Worm (Caenorhabditis elegans): ENCODE data around the gene gly-8.
A peak's percentile ranks its signal among the peaks of the same experiment; 100 is the strongest.

The gly-8 gene

ce11 chrIII:11589311-11589710, 35.7 kb upstream of the gly-8 start:
- TF ChIP-seq ceh-34 (tag; optimal IDR thresholded peaks at IDR 0.05), result no peak
- TF ChIP-seq nfya-1 (tag; optimal IDR thresholded peaks at IDR 0.05), result peak; percentile 63

ce11 chrIII:11590255-11590654, 34.8 kb upstream of the gly-8 start:
- TF ChIP-seq tbx-7 (tag; optimal IDR thresholded peaks at IDR 0.05), result no peak
- TF ChIP-seq che-1 (tag; optimal IDR thresholded peaks at IDR 0.05), result no peak
- TF ChIP-seq fkh-10 (GFP tag; optimal IDR thresholded peaks at IDR 0.05), result no peak
- no peak for TF ChIP-seq ztf-16 (tag; optimal IDR thresholded peaks at IDR 0.05)
- TF ChIP-seq mec-3 (tag; optimal IDR thresholded peaks at IDR 0.05; ENCODE audit: borderline replicate concordance), result no peak
- TF ChIP-seq unc-55 (GFP tag; optimal IDR thresholded peaks at IDR 0.05), result no peak
- TF ChIP-seq ceh-24 (tag; optimal IDR thresholded peaks at IDR 0.05), result no peak
- no peak for TF ChIP-seq unc-86 (tag; optimal IDR thresholded peaks at IDR 0.05)
- TF ChIP-seq F13H6.1 (tag; optimal IDR thresholded peaks at IDR 0.05), result no peak
- no peak for TF ChIP-seq rnt-1 (tag; optimal IDR thresholded peaks at IDR 0.05)
- TF ChIP-seq sox-2 (GFP tag; IDR thresholded peaks at IDR 0.05), result no peak
- no peak for TF ChIP-seq C38D4.7 (GFP tag; optimal IDR thresholded peaks at IDR 0.05)
- TF ChIP-seq ceh-18 (tag; optimal IDR thresholded peaks at IDR 0.05), result no peak
- no peak for TF ChIP-seq ceh-14 (tag; optimal IDR thresholded peaks at IDR 0.05)
- no peak for TF ChIP-seq ceh-31 (tag; optimal IDR thresholded peaks at IDR 0.05)
- no peak for TF ChIP-seq hlh-13 (GFP tag; optimal IDR thresholded peaks at IDR 0.05)
- TF ChIP-seq ceh-22 (tag; optimal IDR thresholded peaks at IDR 0.05), result no peak
- no peak for TF ChIP-seq ttx-3 (tag; optimal IDR thresholded peaks at IDR 0.05)
- no peak for TF ChIP-seq unc-42 (tag; optimal IDR thresholded peaks at IDR 0.05)

ce11 chrIII:11592096-11592495, 32.9 kb upstream of the gly-8 start:
- TF ChIP-seq ceh-48 (tag; optimal IDR thresholded peaks at IDR 0.05) (peak; percentile 13), tbx-7 (tag; optimal IDR thresholded peaks at IDR 0.05) (no peak), ceh-18 (tag; optimal IDR thresholded peaks at IDR 0.05) (no peak), dmd-4 (tag; optimal IDR thresholded peaks at IDR 0.05; ENCODE audit: borderline replicate concordance) (no peak)

- TF ChIP-seq T23F11.4 (GFP tag; optimal IDR thresholded peaks at IDR 0.05) (no peak), ahr-1 (tag; optimal IDR thresholded peaks at IDR 0.05) (no peak)
Measured at ce11 chrIII:11607870-11608269, 17.2 kb upstream of the gly-8 start, which contains the start of gene Y66D12A.1. TSS of gene Y66D12A.1 (plus strand) at chrIII:11608170.

- TF ChIP-seq gmeb-2 (tag; optimal IDR thresholded peaks at IDR 0.05) (no peak), K02D7.2 (tag; optimal IDR thresholded peaks at IDR 0.05) (no peak), unc-42 (tag; optimal IDR thresholded peaks at IDR 0.05) (no peak), pha-2 (tag; optimal IDR thresholded peaks at IDR 0.05) (no peak), che-1 (tag; optimal IDR thresholded peaks at IDR 0.05) (no peak), dve-1 (tag; optimal IDR thresholded peaks at IDR 0.05) (no peak), ceh-9 (tag; optimal IDR thresholded peaks at IDR 0.05) (no peak), ceh-2 (tag; optimal IDR thresholded peaks at IDR 0.05) (no peak), ceh-34 (tag; optimal IDR thresholded peaks at IDR 0.05) (no peak), sox-4 (tag; optimal IDR thresholded peaks at IDR 0.05) (no peak), C38D4.7 (GFP tag; optimal IDR thresholded peaks at IDR 0.05) (no peak), ceh-30 (tag; optimal IDR thresholded peaks at IDR 0.05) (no peak), lim-6 (tag; optimal IDR thresholded peaks at IDR 0.05) (no peak), elt-2 (tag; optimal IDR thresholded peaks at IDR 0.05) (no peak), odd-2 (tag; optimal IDR thresholded peaks at IDR 0.05) (no peak), elt-4 (tag; optimal IDR thresholded peaks at IDR 0.05) (no peak), pqm-1 (tag; optimal IDR thresholded peaks at IDR 0.05) (no peak), ceh-22 (tag; optimal IDR thresholded peaks at IDR 0.05) (no peak)
Measured at ce11 chrIII:11609568-11609967, 15.5 kb upstream of the gly-8 start, which contains the start of gene Y66D12A.30. TSS of gene Y66D12A.30 (plus strand) at chrIII:11609868.

Measured in whole organism, late embryonic.